Worm (Caenorhabditis elegans) whole organism, L3 larva: ENCODE measurements around the gene Y32B12B.2.

Experiments
- ZK546.5 ChIP-seq: sonication (generic microtip); optimal IDR thresholded peaks from 2 replicates; lab custom pipeline; 2017; ENCODE audit warnings: missing biosample characterization, missing genetic modification characterization
- ceh-82 ChIP-seq: fragments of 150-350 bp; optimal IDR thresholded peaks from 2 replicates; lab custom pipeline; 2014; ENCODE audit warnings: missing biosample characterization, missing genetic modification characterization
- daf-12 ChIP-seq: fragments of 150-350 bp; optimal IDR thresholded peaks from 2 replicates; lab custom pipeline; 2014; ENCODE audit warnings: missing biosample characterization, missing genetic modification reagents, missing genetic modification characterization
- elt-1 ChIP-seq: fragments of 150-350 bp; optimal IDR thresholded peaks from 2 replicates; lab custom pipeline; 2014; ENCODE audit warnings: missing biosample characterization, missing genetic modification characterization
- elt-2 ChIP-seq: sonication (generic microtip); optimal IDR thresholded peaks from 2 replicates; lab custom pipeline; 2016; ENCODE audit warnings: missing genetic modification reagents, mild to moderate bottlenecking, missing genetic modification characterization, missing compliant biosample characterization
- lin-15B ChIP-seq: fragments of 150-350 bp; optimal IDR thresholded peaks from 2 replicates; lab custom pipeline; 2014; ENCODE audit warnings: missing biosample characterization, missing genetic modification characterization
- mdl-1 ChIP-seq: fragments of 150-350 bp; optimal IDR thresholded peaks from 2 replicates; lab custom pipeline; 2014; ENCODE audit warnings: missing biosample characterization, missing genetic modification characterization
- nhr-25 ChIP-seq: sonication (generic microtip); optimal IDR thresholded peaks from 2 replicates; lab custom pipeline; 2017; ENCODE audit warnings: missing biosample characterization, missing genetic modification characterization
- nhr-77 ChIP-seq: fragments of 150-350 bp; optimal IDR thresholded peaks from 2 replicates; lab custom pipeline; 2014; ENCODE audit warnings: missing biosample characterization, missing genetic modification characterization
- unc-39 ChIP-seq: sonication (generic microtip); optimal IDR thresholded peaks from 4 replicates; lab custom pipeline; 2017; ENCODE audit warnings: missing biosample characterization, missing genetic modification characterization

ce11 chrV:16598437-16598836 lies 60.2 kb downstream of the Y32B12B.2 start:
- no peak for TF ChIP-seq elt-2
- no peak for TF ChIP-seq elt-1 (tag; lab: Kevin White, UChicago)
- no peak for TF ChIP-seq unc-39 (tag; lab: Kevin White, UChicago)
- TF ChIP-seq ZK546.5 (tag; lab: Kevin White, UChicago) = no peak
- TF ChIP-seq mdl-1 (tag; lab: Kevin White, UChicago) = no peak
- TF ChIP-seq ceh-82 (tag; lab: Kevin White, UChicago) = no peak
- TF ChIP-seq nhr-25 (tag; lab: Kevin White, UChicago) = no peak
- TF ChIP-seq daf-12 = no peak
- TF ChIP-seq nhr-77 = no peak
- no peak for TF ChIP-seq lin-15B (tag; lab: Kevin White, UChicago)
